Worm (Caenorhabditis elegans): ENCODE results near the gene R11E3.19.

The R11E3.19 gene

ce11 chrIV:4749728-4750278, 26.1 kb downstream of the R11E3.19 start, which contains the start of the genes rpl-20 and Y17G9B.5 (continued):
- TF ChIP-seq zim-3 (tag; optimal IDR thresholded peaks at IDR 0.05), result peak; percentile 84
- peak; percentile 98 for TF ChIP-seq unc-130 (GFP tag; optimal IDR thresholded peaks at IDR 0.05)
- TF ChIP-seq Y53G8AR.9 (GFP tag; conservative IDR thresholded peaks at IDR 0.05), result peak; percentile 100
- TF ChIP-seq cebp-1 (GFP tag; IDR thresholded peaks at IDR 0.05), result peak; percentile 93
- peak; percentile 99 for TF ChIP-seq cebp-1 (tag; optimal IDR thresholded peaks at IDR 0.05)
- TF ChIP-seq lin-54 (GFP tag; optimal IDR thresholded peaks at IDR 0.05), result peak; percentile 99
- peak; percentile 91 for TF ChIP-seq Y53F4B.3 (GFP tag; IDR thresholded peaks at IDR 0.05)
- TF ChIP-seq lir-1 (GFP tag; conservative IDR thresholded peaks at IDR 0.05), result peak; percentile 99
- peak; percentile 94 for TF ChIP-seq madf-8 (GFP tag; conservative IDR thresholded peaks at IDR 0.05)
- peak; percentile 98 for TF ChIP-seq egl-18 (GFP tag; IDR thresholded peaks at IDR 0.05)
- TF ChIP-seq ceh-100 (GFP tag; IDR thresholded peaks at IDR 0.05), result peak; percentile 94
- peak; percentile 82 for TF ChIP-seq egrh-3 (GFP tag; IDR thresholded peaks at IDR 0.05)
- TF ChIP-seq sptf-2 (GFP tag; optimal IDR thresholded peaks at IDR 0.05), result peak; percentile 84
- TF ChIP-seq ets-4 (GFP tag; optimal IDR thresholded peaks at IDR 0.05), result peak; percentile 96
- TF ChIP-seq mxl-1 (tag; optimal IDR thresholded peaks at IDR 0.05), result no peak
- TF ChIP-seq zfh-2 (GFP tag; conservative IDR thresholded peaks at IDR 0.05), result peak; percentile 72
- peak; percentile 98 for TF ChIP-seq hmg-20 (GFP tag; IDR thresholded peaks at IDR 0.05)

ce11 chrIV:4749155-4749554, 26.7 kb downstream of the R11E3.19 start:
- TF ChIP-seq attf-5 (GFP tag; optimal IDR thresholded peaks at IDR 0.05) (no peak), sea-2 (GFP tag; IDR thresholded peaks at IDR 0.05) (no peak), rec-8 (tag; optimal IDR thresholded peaks at IDR 0.05) (no peak), nhr-179 (tag; optimal IDR thresholded peaks at IDR 0.05) (no peak), zfh-2 (GFP tag; conservative IDR thresholded peaks at IDR 0.05) (peak; percentile 75), hsf-1 (GFP tag; IDR thresholded peaks at IDR 0.05) (no peak), F52B5.7 (tag; optimal IDR thresholded peaks at IDR 0.05) (no peak), athp-1 (tag; optimal IDR thresholded peaks at IDR 0.05) (no peak), B0019.2 (GFP tag; conservative IDR thresholded peaks at IDR 0.05) (no peak), dpl-1 (GFP tag; optimal IDR thresholded peaks at IDR 0.05) (no peak), lin-26 (GFP tag; IDR thresholded peaks at IDR 0.05) (no peak), madf-8 (GFP tag; conservative IDR thresholded peaks at IDR 0.05) (no peak), repo-1 (tag; optimal IDR thresholded peaks at IDR 0.05) (no peak), lsy-27 (tag; optimal IDR thresholded peaks at IDR 0.05; ENCODE audit: borderline replicate concordance, insufficient read depth) (no peak), nfyb-1 (GFP tag; IDR thresholded peaks at IDR 0.05) (peak; percentile 5; the same call in 1 of the 2 replicates), attf-6 (GFP tag; IDR thresholded peaks at IDR 0.05) (no peak), Y67H2A.10 (GFP tag; conservative IDR thresholded peaks at IDR 0.05) (no peak), B0336.3 (GFP tag; IDR thresholded peaks at IDR 0.05) (no peak), lag-1 (GFP tag; IDR thresholded peaks at IDR 0.05) (no peak), F10E7.11 (tag; optimal IDR thresholded peaks at IDR 0.05) (no peak), T26A5.8 (tag; optimal IDR thresholded peaks at IDR 0.05) (no peak), mes-4 (tag; optimal IDR thresholded peaks at IDR 0.05) (no peak), egrh-3 (GFP tag; IDR thresholded peaks at IDR 0.05) (0 out of 2 replicates have a peak, but pooled peaks have one; percentile 4), snpc-1.1 (tag; optimal IDR thresholded peaks at IDR 0.05; ENCODE audit: insufficient read depth) (no peak)
